Fruit fly (Drosophila melanogaster) whole organism, embryonic: Measurements from ENCODE around the gene Nep7.

ENCODE experiments used
- Ada2b ChIP-seq: fragments of 200-800 bp; sonication (Bioruptor generic); IDR thresholded peaks from 2 replicates; pipeline ENCODE4 v1.3.6; 2022; ENCODE audit warnings: missing biosample characterization, missing genetic modification characterization
- BEAF-32 ChIP-seq: fragments of 200-800 bp; sonication (Bioruptor generic); optimal IDR thresholded peaks from 3 replicates; lab custom pipeline; 2017; ENCODE audit warnings: missing biosample characterization, missing genetic modification characterization, mild to moderate bottlenecking, moderate library complexity, missing genetic modification reagents
- CG13287 ChIP-seq: fragments of 200-800 bp; sonication (Bioruptor generic); IDR thresholded peaks from 2 replicates; pipeline ENCODE4 v1.3.6; 2022; ENCODE audit warnings: missing biosample characterization, missing genetic modification characterization; ENCODE audit not compliant: partially characterized antibody
- CG14441 ChIP-seq: fragments of 200-800 bp; sonication (Bioruptor generic); IDR thresholded peaks from 2 replicates; pipeline ENCODE4 v1.3.6; 2022; ENCODE audit warnings: missing biosample characterization, missing genetic modification characterization
- CG3407 ChIP-seq: fragments of 200-800 bp; sonication (Bioruptor generic); optimal IDR thresholded peaks from 2 replicates; lab custom pipeline; 2018; ENCODE audit warnings: missing biosample characterization, mild to moderate bottlenecking, missing genetic modification characterization
- CG3995 ChIP-seq: fragments of 200-800 bp; sonication (Bioruptor generic); optimal IDR thresholded peaks from 3 replicates; lab custom pipeline; 2016; ENCODE audit warnings: missing biosample characterization, missing genetic modification characterization
- CG4328 ChIP-seq: fragments of 200-800 bp; sonication (Bioruptor generic); optimal IDR thresholded peaks from 3 replicates; lab custom pipeline; 2017; ENCODE audit warnings: missing biosample characterization, missing genetic modification reagents, missing genetic modification characterization
- CG6689 ChIP-seq: fragments of 200-800 bp; sonication (Bioruptor generic); IDR thresholded peaks from 2 replicates; pipeline ENCODE4 v1.3.6; 2022; ENCODE audit warnings: missing biosample characterization, missing genetic modification characterization
- CG7556 ChIP-seq: fragments of 200-800 bp; sonication (Bioruptor generic); optimal IDR thresholded peaks from 2 replicates; lab custom pipeline; 2017; ENCODE audit warnings: missing biosample characterization, mild to moderate bottlenecking, missing genetic modification characterization
- CG7745 ChIP-seq: fragments of 200-800 bp; sonication (Bioruptor generic); optimal IDR thresholded peaks from 2 replicates; lab custom pipeline; 2018; ENCODE audit warnings: missing biosample characterization, mild to moderate bottlenecking, missing genetic modification characterization, moderate library complexity
- CG7786 ChIP-seq: fragments of 200-800 bp; sonication (Bioruptor generic); optimal IDR thresholded peaks from 2 replicates; lab custom pipeline; 2016; ENCODE audit warnings: missing biosample characterization, missing genetic modification characterization
- CG7963 ChIP-seq: fragments of 200-800 bp; sonication (Bioruptor generic); IDR thresholded peaks from 3 replicates; pipeline ENCODE4 v1.3.6; 2022; ENCODE audit warnings: missing biosample characterization, missing genetic modification characterization; ENCODE audit not compliant: partially characterized antibody
- CG8290 ChIP-seq, 3 experiments: fragments of 200-800 bp; sonication (Bioruptor generic); optimal IDR thresholded peaks; 2 replicates each; lab custom pipeline; 2016 to 2019; ENCODE audit warnings: missing biosample characterization in 3 of 3, missing genetic modification characterization in 3 of 3, mild to moderate bottlenecking in 2 of 3, moderate library complexity in 1 of 3
- CG8924 ChIP-seq: fragments of 200-800 bp; optimal IDR thresholded peaks from 3 replicates; lab custom pipeline; 2019; ENCODE audit warnings: missing biosample characterization, mild to moderate bottlenecking, missing genetic modification characterization, moderate library complexity
- CG9727 ChIP-seq: fragments of 200-800 bp; sonication (Bioruptor generic); optimal IDR thresholded peaks from 3 replicates; lab custom pipeline; 2017; ENCODE audit warnings: missing biosample characterization, mild to moderate bottlenecking, missing genetic modification characterization
- CG9797 ChIP-seq: fragments of 200-800 bp; sonication (Bioruptor generic); optimal IDR thresholded peaks from 3 replicates; lab custom pipeline; 2018; ENCODE audit warnings: missing biosample characterization, mild to moderate bottlenecking, missing genetic modification characterization
- D ChIP-seq, 2 experiments: fragments of 200-800 bp in 1 of 2; fragments of >200 bp in 1 of 2; sonication (Bioruptor generic) in 1 of 2; optimal IDR thresholded peaks; 2 replicates in 1 of 2; 3 replicates in 1 of 2; lab custom pipeline; 2017; ENCODE audit warnings: mild to moderate bottlenecking in 1 of 2, missing biosample characterization in 1 of 2, missing genetic modification characterization in 1 of 2, missing genetic modification reagents in 1 of 2
- Dref ChIP-seq: fragments of 200-800 bp; sonication (Bioruptor generic); IDR thresholded peaks from 2 replicates; pipeline ENCODE4 v1.3.6; 2022; ENCODE audit warnings: missing biosample characterization, missing genetic modification characterization
- HLH3B ChIP-seq: fragments of 200-800 bp; sonication (Bioruptor generic); IDR thresholded peaks from 2 replicates; pipeline ENCODE4 v1.3.6; 2022; ENCODE audit warnings: missing biosample characterization, missing genetic modification characterization
- HmgZ ChIP-seq: fragments of 200-800 bp; sonication (Bioruptor generic); optimal IDR thresholded peaks from 2 replicates; lab custom pipeline; 2018; ENCODE audit warnings: missing biosample characterization, mild to moderate bottlenecking, missing genetic modification characterization
- Lim3 ChIP-seq: fragments of 200-800 bp; sonication (Bioruptor generic); IDR thresholded peaks from 2 replicates; pipeline ENCODE4 v1.3.6; 2022; ENCODE audit warnings: missing biosample characterization, missing genetic modification characterization
- Lpt ChIP-seq: fragments of >200 bp; optimal IDR thresholded peaks from 2 replicates; lab custom pipeline; 2018; ENCODE audit warnings: missing biosample characterization, missing genetic modification characterization
- MESR4 ChIP-seq: fragments of 200-800 bp; sonication (Bioruptor generic); optimal IDR thresholded peaks from 2 replicates; lab custom pipeline; 2018; ENCODE audit warnings: missing biosample characterization, mild to moderate bottlenecking, missing genetic modification characterization, moderate library complexity
- NC2β ChIP-seq: fragments of 200-800 bp; sonication (Bioruptor generic); optimal IDR thresholded peaks from 2 replicates; lab custom pipeline; 2016; ENCODE audit warnings: missing biosample characterization, missing genetic modification characterization
- NK7.1 ChIP-seq: fragments of 200-800 bp; sonication (Bioruptor generic); optimal IDR thresholded peaks from 3 replicates; lab custom pipeline; 2016; ENCODE audit warnings: missing biosample characterization, missing genetic modification characterization
- Opbp ChIP-seq: fragments of 200-800 bp; sonication (Bioruptor generic); IDR thresholded peaks from 3 replicates; pipeline ENCODE4 v1.3.6; 2022; ENCODE audit warnings: missing biosample characterization, missing genetic modification characterization; ENCODE audit not compliant: partially characterized antibody
- Ravus ChIP-seq: fragments of 200-800 bp; sonication (Bioruptor generic); IDR thresholded peaks from 2 replicates; pipeline ENCODE4 v1.3.6; 2022; ENCODE audit warnings: missing biosample characterization, missing genetic modification characterization
- Side ChIP-seq: fragments of 200-800 bp; sonication (Bioruptor generic); optimal IDR thresholded peaks from 2 replicates; lab custom pipeline; 2016; ENCODE audit warnings: missing biosample characterization, missing genetic modification characterization
- Sin3A ChIP-seq: fragments of >200 bp; optimal IDR thresholded peaks from 2 replicates; lab custom pipeline; 2018
- Ssrp ChIP-seq: fragments of 200-800 bp; sonication (Bioruptor generic); optimal IDR thresholded peaks from 2 replicates; lab custom pipeline; 2018; ENCODE audit warnings: missing biosample characterization, mild to moderate bottlenecking, missing genetic modification characterization, moderate library complexity
- Stat92E ChIP-seq, 3 experiments: fragments of >200 bp in 2 of 3; fragments of 200-800 bp in 1 of 3; sonication (Bioruptor generic) in 1 of 3; optimal IDR thresholded peaks; 2 replicates each; lab custom pipeline; 2017 to 2019; ENCODE audit warnings: missing biosample characterization in 3 of 3, missing genetic modification characterization in 3 of 3, mild to moderate bottlenecking in 1 of 3, moderate library complexity in 1 of 3
- YL-1 ChIP-seq: fragments of 200-800 bp; sonication (Bioruptor generic); optimal IDR thresholded peaks from 3 replicates; lab custom pipeline; 2017; ENCODE audit warnings: missing biosample characterization, mild to moderate bottlenecking, missing genetic modification characterization
- amos ChIP-seq: fragments of 200-800 bp; sonication (Bioruptor generic); IDR thresholded peaks from 2 replicates; pipeline ENCODE4 v1.3.6; 2022; ENCODE audit warnings: missing biosample characterization, missing genetic modification characterization; ENCODE audit not compliant: partially characterized antibody
- btn ChIP-seq: fragments of 200-800 bp; sonication (Bioruptor generic); optimal IDR thresholded peaks from 2 replicates; lab custom pipeline; 2016; ENCODE audit warnings: missing biosample characterization, missing genetic modification characterization
- chn ChIP-seq: fragments of 200-800 bp; sonication (Bioruptor generic); optimal IDR thresholded peaks from 2 replicates; lab custom pipeline; 2016; ENCODE audit warnings: missing biosample characterization, missing genetic modification characterization
- ftz-f1 ChIP-seq: fragments of 200-800 bp; sonication (Bioruptor generic); optimal IDR thresholded peaks from 2 replicates; lab custom pipeline; 2016; ENCODE audit warnings: missing biosample characterization, missing genetic modification characterization
- gcm2 ChIP-seq: fragments of 200-800 bp; sonication (Bioruptor generic); optimal IDR thresholded peaks from 2 replicates; lab custom pipeline; 2016; ENCODE audit warnings: missing biosample characterization, missing genetic modification characterization
- gfzf ChIP-seq: fragments of 200-800 bp; sonication (Bioruptor generic); optimal IDR thresholded peaks from 2 replicates; lab custom pipeline; 2016; ENCODE audit warnings: missing biosample characterization, mild to moderate bottlenecking, missing genetic modification characterization, moderate library complexity
- grn ChIP-seq: fragments of 200-800 bp; sonication (Bioruptor generic); optimal IDR thresholded peaks from 3 replicates; lab custom pipeline; 2017; ENCODE audit warnings: missing biosample characterization, missing genetic modification characterization
- insv ChIP-seq, 2 experiments: fragments of 200-800 bp; sonication (Bioruptor generic); optimal IDR thresholded peaks; 3 replicates each; lab custom pipeline; 2016 to 2018; ENCODE audit warnings: missing biosample characterization in 2 of 2, missing genetic modification characterization in 2 of 2
- kay ChIP-seq: fragments of 200-800 bp; sonication (Bioruptor generic); optimal IDR thresholded peaks from 2 replicates; lab custom pipeline; 2016; ENCODE audit warnings: missing biosample characterization, missing genetic modification characterization
- lbe ChIP-seq: fragments of 200-800 bp; sonication (Bioruptor generic); optimal IDR thresholded peaks from 2 replicates; lab custom pipeline; 2016; ENCODE audit warnings: missing biosample characterization, mild to moderate bottlenecking, missing genetic modification characterization
- mam ChIP-seq: fragments of 200-800 bp; sonication (Bioruptor generic); optimal IDR thresholded peaks from 3 replicates; lab custom pipeline; 2016; ENCODE audit warnings: missing biosample characterization, missing genetic modification characterization
- odd ChIP-seq: fragments of 200-800 bp; sonication (Bioruptor generic); optimal IDR thresholded peaks from 2 replicates; lab custom pipeline; 2017; ENCODE audit warnings: missing biosample characterization, mild to moderate bottlenecking, missing genetic modification characterization
- row ChIP-seq: fragments of 200-800 bp; sonication (Bioruptor generic); IDR thresholded peaks from 3 replicates; pipeline ENCODE4 v1.3.6; 2022; ENCODE audit warnings: missing biosample characterization, missing genetic modification characterization
- slou ChIP-seq: fragments of 200-800 bp; sonication (Bioruptor generic); optimal IDR thresholded peaks from 3 replicates; lab custom pipeline; 2016; ENCODE audit warnings: missing biosample characterization, missing genetic modification characterization
- slp2 ChIP-seq: fragments of 200-800 bp; sonication (Bioruptor generic); optimal IDR thresholded peaks from 2 replicates; lab custom pipeline; 2016; ENCODE audit warnings: missing biosample characterization, missing genetic modification characterization
- tin ChIP-seq: fragments of 200-800 bp; sonication (Bioruptor generic); optimal IDR thresholded peaks from 3 replicates; lab custom pipeline; 2016; ENCODE audit warnings: missing biosample characterization, missing genetic modification characterization
- tll ChIP-seq, 2 experiments: fragments of 200-800 bp in 1 of 2; fragments of >200 bp in 1 of 2; sonication (Bioruptor generic) in 1 of 2; optimal IDR thresholded peaks; 2 replicates each; lab custom pipeline; 2017 to 2019; ENCODE audit warnings: missing biosample characterization in 2 of 2, missing genetic modification characterization in 2 of 2, mild to moderate bottlenecking in 1 of 2, moderate library complexity in 1 of 2

The Nep7 gene

DNA sequence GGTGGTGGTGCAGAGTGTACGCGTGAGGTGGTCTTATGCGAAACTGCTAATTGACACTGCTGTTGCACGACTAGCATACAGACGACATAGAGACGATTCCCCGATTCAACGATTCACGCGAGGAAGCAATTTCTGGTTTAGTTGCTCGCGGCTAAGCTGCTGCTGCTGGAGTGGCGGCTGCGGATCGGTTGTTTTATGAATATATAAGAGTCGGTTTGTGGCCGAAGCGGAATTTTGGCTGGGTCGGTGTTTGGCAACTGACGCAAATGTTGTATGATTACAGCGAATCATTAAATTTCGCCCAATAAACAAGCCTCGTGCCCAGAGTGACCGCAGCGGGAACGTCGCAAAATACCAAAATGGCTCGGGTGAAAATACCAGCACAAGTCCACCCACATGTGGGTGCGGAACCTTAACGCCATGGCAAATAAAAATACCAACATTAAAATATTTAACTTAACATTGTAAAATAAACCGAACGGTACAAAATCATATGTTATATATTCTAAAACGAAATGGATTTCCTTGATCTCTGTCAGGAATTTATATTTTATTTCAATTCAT lies 7.0 kb upstream of the Nep7 start, which contains the start of gene mfrn (continued):
- no peak for TF ChIP-seq CG8924 (tag; lab: Kevin White, UChicago)
- peak; percentile 57 for TF ChIP-seq YL-1 (GFP tag; lab: Kevin White, UChicago)
- no peak for TF ChIP-seq Stat92E (GFP tag; optimal IDR thresholded peaks at IDR 0.05; lab: Kevin White, UChicago)
- no peak for TF ChIP-seq tin (GFP tag; lab: Kevin White, UChicago)
- TF ChIP-seq slp2, result no peak
- TF ChIP-seq NC2β (GFP tag; lab: Kevin White, UChicago), result no peak
- TF ChIP-seq CG9797, result peak; percentile 66
- no peak for TF ChIP-seq CG9727 (GFP tag; lab: Kevin White, UChicago)
- TF ChIP-seq NK7.1 (GFP tag; lab: Kevin White, UChicago), result no peak
- TF ChIP-seq Opbp (GFP tag; lab: Robert Waterston, UW), result 0 out of 3 replicates have a peak, but pooled peaks have one; percentile 24
- no peak for TF ChIP-seq CG3407 (GFP tag; lab: Kevin White, UChicago)
- TF ChIP-seq CG7786 (GFP tag; lab: Kevin White, UChicago), result no peak
- TF ChIP-seq gfzf (GFP tag; lab: Kevin White, UChicago), result peak; percentile 84
- peak; percentile 5; the same call in 1 of the 3 replicates for TF ChIP-seq row (GFP tag; lab: Robert Waterston, UW)
- TF ChIP-seq Sin3A (lab: Kevin White, UChicago), result no peak
- TF ChIP-seq CG8290 (GFP tag; optimal IDR thresholded peaks at IDR 0.05; lab: Kevin White, UChicago), result no peak
- peak in 1 of 2 experiments; percentile 35 for TF ChIP-seq CG8290 (tag; optimal IDR thresholded peaks at IDR 0.05; lab: Kevin White, UChicago)
- TF ChIP-seq CG6689 (GFP tag; lab: Robert Waterston, UW), result no peak
- TF ChIP-seq chn (GFP tag; lab: Kevin White, UChicago), result peak; percentile 10
- TF ChIP-seq MESR4, result peak; percentile 74
- no peak for TF ChIP-seq Ada2b (GFP tag; lab: Robert Waterston, UW)
- TF ChIP-seq HLH3B (GFP tag; lab: Robert Waterston, UW), result no peak
- no peak for TF ChIP-seq tll (GFP tag; optimal IDR thresholded peaks at IDR 0.05; lab: Kevin White, UChicago)
- TF ChIP-seq amos, result peak; percentile 26; the same call in 1 of the 2 replicates
- no peak for TF ChIP-seq CG14441 (GFP tag; lab: Robert Waterston, UW)
- TF ChIP-seq ftz-f1 (GFP tag; lab: Kevin White, UChicago), result no peak
- no peak for TF ChIP-seq lbe (GFP tag; lab: Kevin White, UChicago)
- TF ChIP-seq BEAF-32 (GFP tag; lab: Kevin White, UChicago), result peak; percentile 30
- TF ChIP-seq D (optimal IDR thresholded peaks at IDR 0.05; lab: Kevin White, UChicago), result no peak
- no peak for TF ChIP-seq D (GFP tag; optimal IDR thresholded peaks at IDR 0.05; lab: Kevin White, UChicago)
- no peak for TF ChIP-seq Ssrp (tag; lab: Kevin White, UChicago)
- no peak for TF ChIP-seq grn
- TF ChIP-seq CG4328 (GFP tag; lab: Kevin White, UChicago), result no peak
- TF ChIP-seq btn (GFP tag; lab: Kevin White, UChicago), result no peak
- TF ChIP-seq mam, result no peak
- no peak for TF ChIP-seq gcm2 (GFP tag; lab: Kevin White, UChicago)
- no peak for TF ChIP-seq Lim3 (GFP tag; lab: Robert Waterston, UW)
- peak; percentile 30 for TF ChIP-seq HmgZ
- TF ChIP-seq Dref (GFP tag; lab: Robert Waterston, UW), result no peak
- TF ChIP-seq CG7963 (GFP tag; lab: Robert Waterston, UW), result no peak
- TF ChIP-seq CG3995 (GFP tag; lab: Kevin White, UChicago), result no peak
- no peak for TF ChIP-seq kay (GFP tag; lab: Kevin White, UChicago)
- TF ChIP-seq CG13287 (GFP tag; lab: Robert Waterston, UW), result peak; percentile 26; the same call in 1 of the 2 replicates
- no peak for TF ChIP-seq insv (GFP tag; optimal IDR thresholded peaks at IDR 0.05; lab: Kevin White, UChicago)
- no peak for TF ChIP-seq Side (GFP tag; lab: Kevin White, UChicago)
- TF ChIP-seq Lpt (GFP tag; lab: Kevin White, UChicago), result no peak
- no peak for TF ChIP-seq Ravus (GFP tag; lab: Robert Waterston, UW)
- TF ChIP-seq CG7745, result no peak
- TF ChIP-seq slou, result no peak
- no peak for TF ChIP-seq odd (GFP tag; lab: Kevin White, UChicago)
- TF ChIP-seq CG7556 (GFP tag; lab: Kevin White, UChicago), result no peak
